Fruit fly (Drosophila melanogaster) whole organism, embryonic: ENCODE measurements around the gene CG32040.
A peak's percentile ranks its signal among the peaks of the same experiment; 100 is the strongest.

Experiments
- Awh ChIP-seq: fragments of 200-800 bp; sonication (Bioruptor generic); IDR thresholded peaks from 2 replicates; pipeline ENCODE4, ENCODE4 v1.3.6; 2022; ENCODE audit warnings: missing biosample characterization, missing genetic modification characterization
- CG13123 ChIP-seq: fragments of 200-800 bp; sonication (Bioruptor generic); optimal IDR thresholded peaks from 2 replicates; lab custom pipeline; 2016; ENCODE audit warnings: missing biosample characterization, missing genetic modification characterization
- CG14710 ChIP-seq: fragments of 200-800 bp; sonication (Bioruptor generic); optimal IDR thresholded peaks from 3 replicates; lab custom pipeline; 2019; ENCODE audit warnings: missing biosample characterization, mild to moderate bottlenecking, missing genetic modification characterization, moderate library complexity
- CG16779 ChIP-seq: fragments of 200-800 bp; sonication (Bioruptor generic); IDR thresholded peaks from 2 replicates; pipeline ENCODE4 v1.3.6; 2022; ENCODE audit warnings: missing biosample characterization, missing genetic modification characterization
- CG17802 ChIP-seq: fragments of 200-800 bp; sonication (Bioruptor generic); optimal IDR thresholded peaks from 2 replicates; lab custom pipeline; 2018; ENCODE audit warnings: missing biosample characterization, mild to moderate bottlenecking, missing genetic modification characterization, moderate library complexity
- CG17829 ChIP-seq: fragments of 200-800 bp; optimal IDR thresholded peaks from 2 replicates; lab custom pipeline; 2019; ENCODE audit warnings: missing biosample characterization, mild to moderate bottlenecking, missing genetic modification characterization, moderate library complexity
- CG2678 ChIP-seq: fragments of 200-800 bp; sonication (Bioruptor generic); optimal IDR thresholded peaks from 3 replicates; lab custom pipeline; 2019; ENCODE audit warnings: missing biosample characterization, mild to moderate bottlenecking, missing genetic modification characterization, moderate library complexity
- CG33557 ChIP-seq: fragments of 200-800 bp; sonication (Bioruptor generic); optimal IDR thresholded peaks from 2 replicates; lab custom pipeline; 2019; ENCODE audit warnings: missing biosample characterization, mild to moderate bottlenecking, missing genetic modification characterization, moderate library complexity
- CG4820 ChIP-seq: fragments of 200-800 bp; sonication (Bioruptor generic); optimal IDR thresholded peaks from 3 replicates; lab custom pipeline; 2016; ENCODE audit warnings: missing biosample characterization, missing genetic modification characterization
- CG5953 ChIP-seq: fragments of 200-800 bp; sonication (Bioruptor generic); IDR thresholded peaks from 2 replicates; pipeline ENCODE4 v1.3.6; 2022; ENCODE audit warnings: missing biosample characterization, missing genetic modification characterization
- CG6683 ChIP-seq: fragments of 200-800 bp; sonication (Bioruptor generic); optimal IDR thresholded peaks from 2 replicates; lab custom pipeline; 2017; ENCODE audit warnings: missing biosample characterization, mild to moderate bottlenecking, missing genetic modification characterization, missing genetic modification reagents
- CG7556 ChIP-seq: fragments of 200-800 bp; sonication (Bioruptor generic); optimal IDR thresholded peaks from 2 replicates; lab custom pipeline; 2017; ENCODE audit warnings: missing biosample characterization, mild to moderate bottlenecking, missing genetic modification characterization
- CG7839 ChIP-seq: fragments of 200-800 bp; sonication (Bioruptor generic); optimal IDR thresholded peaks from 3 replicates; lab custom pipeline; 2018; ENCODE audit warnings: missing biosample characterization, mild to moderate bottlenecking, missing genetic modification characterization, moderate library complexity
- CG9932 ChIP-seq: fragments of 200-800 bp; sonication (Bioruptor generic); IDR thresholded peaks from 2 replicates; pipeline ENCODE4 v1.3.6; 2022; ENCODE audit warnings: missing biosample characterization, missing genetic modification characterization
- CoRest ChIP-seq: fragments of 200-800 bp; sonication (Bioruptor generic); optimal IDR thresholded peaks from 3 replicates; lab custom pipeline; 2018; ENCODE audit warnings: missing biosample characterization, mild to moderate bottlenecking, missing genetic modification characterization, moderate library complexity
- Dip2 ChIP-seq: fragments of 200-800 bp; sonication (Bioruptor generic); IDR thresholded peaks from 2 replicates; pipeline ENCODE4 v1.3.6; 2022; ENCODE audit warnings: missing biosample characterization, missing genetic modification characterization
- E2f2 ChIP-seq: fragments of 200-800 bp; sonication (Bioruptor generic); IDR thresholded peaks from 2 replicates; pipeline ENCODE4 v1.3.6; 2022; ENCODE audit warnings: missing biosample characterization, missing genetic modification characterization
- H15 ChIP-seq: fragments of 200-800 bp; sonication (Bioruptor generic); IDR thresholded peaks from 3 replicates; pipeline ENCODE4 v1.3.6; 2022; ENCODE audit warnings: missing biosample characterization, missing genetic modification characterization
- HHEX ChIP-seq: fragments of 200-800 bp; sonication (Bioruptor generic); optimal IDR thresholded peaks from 3 replicates; lab custom pipeline; 2017; ENCODE audit warnings: missing biosample characterization, mild to moderate bottlenecking, missing genetic modification characterization, missing genetic modification reagents
- Mad ChIP-seq: fragments of 200-800 bp; sonication (Bioruptor generic); optimal IDR thresholded peaks from 2 replicates; lab custom pipeline; 2016; ENCODE audit warnings: missing biosample characterization, missing genetic modification characterization
- Nf-YB ChIP-seq: fragments of 200-800 bp; sonication (Bioruptor generic); optimal IDR thresholded peaks from 3 replicates; lab custom pipeline; 2019; ENCODE audit warnings: missing biosample characterization, mild to moderate bottlenecking, missing genetic modification characterization, moderate library complexity
- al ChIP-seq: fragments of 200-800 bp; sonication (Bioruptor generic); IDR thresholded peaks from 2 replicates; pipeline ENCODE4 v1.3.6; 2022; ENCODE audit warnings: missing biosample characterization, missing genetic modification characterization
- ara ChIP-seq: fragments of 200-800 bp; sonication (Bioruptor generic); IDR thresholded peaks from 2 replicates; pipeline ENCODE4 v1.3.6; 2022; ENCODE audit warnings: missing biosample characterization, missing genetic modification characterization
- bbx ChIP-seq: fragments of 200-800 bp; sonication (Bioruptor generic); IDR thresholded peaks from 2 replicates; pipeline ENCODE4 v1.3.6; 2022; ENCODE audit warnings: missing biosample characterization, missing genetic modification characterization; ENCODE audit not compliant: partially characterized antibody
- cas ChIP-seq: fragments of 200-800 bp; sonication (Bioruptor generic); IDR thresholded peaks from 2 replicates; pipeline ENCODE4 v1.3.6; 2022; ENCODE audit warnings: missing biosample characterization, missing genetic modification characterization
- dan ChIP-seq: fragments of 200-800 bp; sonication (Bioruptor generic); IDR thresholded peaks from 2 replicates; pipeline ENCODE4 v1.3.6; 2022; ENCODE audit warnings: missing biosample characterization, missing genetic modification characterization
- eyg ChIP-seq: fragments of 200-800 bp; sonication (Bioruptor generic); optimal IDR thresholded peaks from 3 replicates; lab custom pipeline; 2016; ENCODE audit warnings: missing biosample characterization, missing genetic modification characterization
- fd3F ChIP-seq: fragments of 200-800 bp; sonication (Bioruptor generic); optimal IDR thresholded peaks from 2 replicates; lab custom pipeline; 2018; ENCODE audit warnings: missing biosample characterization, mild to moderate bottlenecking, missing genetic modification characterization, moderate library complexity
- fd96Cb ChIP-seq: fragments of 200-800 bp; sonication (Bioruptor generic); optimal IDR thresholded peaks from 2 replicates; lab custom pipeline; 2018; ENCODE audit warnings: missing biosample characterization, mild to moderate bottlenecking, missing genetic modification characterization, moderate library complexity
- gce ChIP-seq: fragments of 200-800 bp; sonication (Bioruptor generic); IDR thresholded peaks from 3 replicates; pipeline ENCODE4 v1.3.6; 2022; ENCODE audit warnings: missing biosample characterization, missing genetic modification characterization
- gfzf ChIP-seq: fragments of 200-800 bp; sonication (Bioruptor generic); optimal IDR thresholded peaks from 2 replicates; lab custom pipeline; 2016; ENCODE audit warnings: missing biosample characterization, mild to moderate bottlenecking, missing genetic modification characterization, moderate library complexity
- grau ChIP-seq: fragments of 200-800 bp; optimal IDR thresholded peaks from 3 replicates; lab custom pipeline; 2019; ENCODE audit warnings: missing biosample characterization, mild to moderate bottlenecking, missing genetic modification characterization, moderate library complexity
- gsb-n ChIP-seq: fragments of 200-800 bp; sonication (Bioruptor generic); optimal IDR thresholded peaks from 3 replicates; lab custom pipeline; 2018; ENCODE audit warnings: missing biosample characterization, mild to moderate bottlenecking, missing genetic modification characterization
- hb ChIP-seq: fragments of 200-800 bp; sonication (Bioruptor generic); IDR thresholded peaks from 3 replicates; pipeline ENCODE4 v1.3.6; 2022; ENCODE audit warnings: missing biosample characterization, missing genetic modification characterization; ENCODE audit not compliant: partially characterized antibody
- lilli ChIP-seq: fragments of 200-800 bp; sonication (Bioruptor generic); optimal IDR thresholded peaks from 3 replicates; lab custom pipeline; 2016; ENCODE audit warnings: missing biosample characterization, missing genetic modification characterization
- mam ChIP-seq: fragments of 200-800 bp; sonication (Bioruptor generic); optimal IDR thresholded peaks from 3 replicates; lab custom pipeline; 2016; ENCODE audit warnings: missing biosample characterization, missing genetic modification characterization
- nerfin-1 ChIP-seq: fragments of 200-800 bp; sonication (Bioruptor generic); optimal IDR thresholded peaks from 3 replicates; lab custom pipeline; 2019; ENCODE audit warnings: missing biosample characterization, mild to moderate bottlenecking, missing genetic modification characterization, moderate library complexity
- nmo ChIP-seq: fragments of 200-800 bp; sonication (Bioruptor generic); optimal IDR thresholded peaks from 2 replicates; lab custom pipeline; 2018; ENCODE audit warnings: missing biosample characterization, mild to moderate bottlenecking, missing genetic modification characterization, moderate library complexity
- org-1 ChIP-seq: fragments of 200-800 bp; sonication (Bioruptor generic); optimal IDR thresholded peaks from 2 replicates; lab custom pipeline; 2017; ENCODE audit warnings: missing biosample characterization, missing genetic modification characterization
- pzg ChIP-seq: fragments of 200-800 bp; sonication (Bioruptor generic); optimal IDR thresholded peaks from 3 replicates; lab custom pipeline; 2018; ENCODE audit warnings: missing biosample characterization, mild to moderate bottlenecking, missing genetic modification characterization, moderate library complexity
- row ChIP-seq: fragments of 200-800 bp; sonication (Bioruptor generic); IDR thresholded peaks from 3 replicates; pipeline ENCODE4 v1.3.6; 2022; ENCODE audit warnings: missing biosample characterization, missing genetic modification characterization
- scrt ChIP-seq: fragments of 200-800 bp; sonication (Bioruptor generic); optimal IDR thresholded peaks from 2 replicates; lab custom pipeline; 2018; ENCODE audit warnings: missing biosample characterization, mild to moderate bottlenecking, missing genetic modification characterization, moderate library complexity
- slbo ChIP-seq: fragments of 200-800 bp; sonication (Bioruptor generic); IDR thresholded peaks from 2 replicates; pipeline ENCODE4 v1.3.6; 2022; ENCODE audit warnings: missing biosample characterization, missing genetic modification characterization
- stwl ChIP-seq: fragments of 200-800 bp; sonication (Bioruptor generic); optimal IDR thresholded peaks from 3 replicates; lab custom pipeline; 2018; ENCODE audit warnings: missing biosample characterization, mild to moderate bottlenecking, missing genetic modification characterization, moderate library complexity
- sug ChIP-seq: fragments of 200-800 bp; optimal IDR thresholded peaks from 2 replicates; lab custom pipeline; 2019; ENCODE audit warnings: missing biosample characterization, mild to moderate bottlenecking, missing genetic modification characterization, moderate library complexity
- trh ChIP-seq: fragments of 200-800 bp; sonication (Bioruptor generic); optimal IDR thresholded peaks from 2 replicates; lab custom pipeline; 2016; ENCODE audit warnings: missing biosample characterization, missing genetic modification characterization
- unc-4 ChIP-seq: fragments of 200-800 bp; sonication (Bioruptor generic); IDR thresholded peaks from 2 replicates; pipeline ENCODE4 v1.3.6; 2022; ENCODE audit warnings: missing biosample characterization, missing genetic modification characterization; ENCODE audit not compliant: partially characterized antibody
- wek ChIP-seq: fragments of 200-800 bp; sonication (Bioruptor generic); optimal IDR thresholded peaks from 3 replicates; lab custom pipeline; 2018; ENCODE audit warnings: missing biosample characterization, mild to moderate bottlenecking, missing genetic modification characterization, moderate library complexity
- zf30C ChIP-seq: fragments of 200-800 bp; sonication (Bioruptor generic); optimal IDR thresholded peaks from 3 replicates; lab custom pipeline; 2018; ENCODE audit warnings: missing biosample characterization, mild to moderate bottlenecking, missing genetic modification characterization

The CG32040 gene

dm6 chr3L:9399013-9399750 is 45.3 kb downstream of the CG32040 start, which contains the start of gene CG4080 (continued):
- TF ChIP-seq HHEX (GFP tag; lab: Kevin White, UChicago), result no peak
- no peak for TF ChIP-seq Dip2 (GFP tag; lab: Robert Waterston, UW)
- TF ChIP-seq trh (GFP tag; lab: Kevin White, UChicago), result no peak
- TF ChIP-seq CG5953 (GFP tag; lab: Robert Waterston, UW), result 0 out of 2 replicates have a peak, but pooled peaks have one; percentile 41
- TF ChIP-seq dan (GFP tag; lab: Robert Waterston, UW), result no peak
- peak; percentile 88 for TF ChIP-seq unc-4
- no peak for TF ChIP-seq cas (GFP tag; lab: Robert Waterston, UW)
- TF ChIP-seq bbx (GFP tag; lab: Robert Waterston, UW), result peak; percentile 72
- TF ChIP-seq hb (GFP tag; lab: Robert Waterston, UW), result peak; percentile 24; the same call in 1 of the 3 replicates
- peak; percentile 34 for TF ChIP-seq CG33557 (GFP tag; lab: Kevin White, UChicago)
- no peak for TF ChIP-seq fd3F (GFP tag; lab: Kevin White, UChicago)
- TF ChIP-seq CG9932 (GFP tag; lab: Robert Waterston, UW), result no peak; the same call in 1 of the 2 replicates
- TF ChIP-seq zf30C (GFP tag; lab: Kevin White, UChicago), result no peak
- TF ChIP-seq nerfin-1 (tag; lab: Kevin White, UChicago), result peak; percentile 40
- TF ChIP-seq wek (GFP tag; lab: Kevin White, UChicago), result peak; percentile 10
- TF ChIP-seq stwl (tag; lab: Kevin White, UChicago), result peak; percentile 86
- TF ChIP-seq CG4820, result no peak
- TF ChIP-seq CG13123 (GFP tag; lab: Kevin White, UChicago), result no peak
- peak; percentile 46 for TF ChIP-seq scrt (GFP tag; lab: Kevin White, UChicago)
- TF ChIP-seq grau (tag; lab: Kevin White, UChicago), result peak; percentile 51
- TF ChIP-seq CG2678 (tag; lab: Kevin White, UChicago), result peak; percentile 19
- peak; percentile 29; the same call in 1 of the 2 replicates for TF ChIP-seq E2f2 (GFP tag; lab: Robert Waterston, UW)
- TF ChIP-seq ara, result no peak
- TF ChIP-seq eyg (GFP tag; lab: Kevin White, UChicago), result no peak
- TF ChIP-seq gsb-n, result peak; percentile 40
- peak; percentile 90 for TF ChIP-seq gfzf
- no peak for TF ChIP-seq CG16779 (GFP tag; lab: Robert Waterston, UW)
- TF ChIP-seq sug (tag; lab: Kevin White, UChicago), result peak; percentile 22
- TF ChIP-seq row (GFP tag; lab: Robert Waterston, UW), result peak; percentile 70
- TF ChIP-seq H15 (GFP tag; lab: Robert Waterston, UW), result no peak
- peak; percentile 55 for TF ChIP-seq CoRest (tag; lab: Kevin White, UChicago)
- peak; percentile 23 for TF ChIP-seq Nf-YB (GFP tag; lab: Kevin White, UChicago)
- peak; percentile 66 for TF ChIP-seq nmo (GFP tag; lab: Kevin White, UChicago)
- peak; percentile 57 for TF ChIP-seq CG17829 (tag; lab: Kevin White, UChicago)
- TF ChIP-seq pzg (GFP tag; lab: Kevin White, UChicago), result peak; percentile 81
- no peak for TF ChIP-seq al (GFP tag; lab: Robert Waterston, UW)
- TF ChIP-seq slbo, result no peak
- no peak for TF ChIP-seq fd96Cb (tag; lab: Kevin White, UChicago)
- no peak for TF ChIP-seq CG7556
- TF ChIP-seq CG17802, result no peak
- TF ChIP-seq gce (GFP tag; lab: Robert Waterston, UW), result 0 out of 3 replicates have a peak, but pooled peaks have one; percentile 5
- TF ChIP-seq org-1 (GFP tag; lab: Kevin White, UChicago), result no peak
- TF ChIP-seq CG6683, result no peak
- TF ChIP-seq CG7839 (tag; lab: Kevin White, UChicago), result peak; percentile 15
- peak; percentile 52 for TF ChIP-seq lilli (GFP tag; lab: Kevin White, UChicago)
- TF ChIP-seq mam (GFP tag; lab: Kevin White, UChicago), result no peak
- peak; percentile 26 for TF ChIP-seq Mad (GFP tag; lab: Kevin White, UChicago)
- peak; percentile 80 for TF ChIP-seq CG14710 (tag; lab: Kevin White, UChicago)
- TF ChIP-seq Awh, result no peak
